Fruit fly (Drosophila melanogaster) whole organism, wandering third instar larva: ENCODE measurements around the gene CG15435.

Experiments
- Hr78 ChIP-seq: fragments of >200 bp; optimal IDR thresholded peaks from 2 replicates; lab custom pipeline; 2017; ENCODE audit warnings: missing biosample characterization, missing genetic modification characterization
- Sp1 ChIP-seq: fragments of 200-800 bp; sonication (Bioruptor generic); optimal IDR thresholded peaks from 3 replicates; lab custom pipeline; 2019; ENCODE audit warnings: missing biosample characterization, mild to moderate bottlenecking, missing genetic modification characterization, moderate library complexity
- fru ChIP-seq: fragments of 200-800 bp; sonication (Bioruptor generic); optimal IDR thresholded peaks from 3 replicates; lab custom pipeline; 2016; ENCODE audit warnings: missing biosample characterization, mild to moderate bottlenecking, missing genetic modification characterization
- pan ChIP-seq: fragments of >200 bp; optimal IDR thresholded peaks from 2 replicates; lab custom pipeline; 2017
- sv ChIP-seq: fragments of 200-800 bp; sonication (Bioruptor generic); optimal IDR thresholded peaks from 3 replicates; lab custom pipeline; 2016; ENCODE audit warnings: missing biosample characterization, missing genetic modification characterization
- tai ChIP-seq: sonication (Bioruptor generic); optimal IDR thresholded peaks from 2 replicates; lab custom pipeline; 2016; ENCODE audit warnings: missing biosample characterization, missing genetic modification characterization
- usp ChIP-seq: fragments of >200 bp; optimal IDR thresholded peaks from 2 replicates; lab custom pipeline; 2017; ENCODE audit warnings: missing biosample characterization, missing genetic modification characterization

DNA sequence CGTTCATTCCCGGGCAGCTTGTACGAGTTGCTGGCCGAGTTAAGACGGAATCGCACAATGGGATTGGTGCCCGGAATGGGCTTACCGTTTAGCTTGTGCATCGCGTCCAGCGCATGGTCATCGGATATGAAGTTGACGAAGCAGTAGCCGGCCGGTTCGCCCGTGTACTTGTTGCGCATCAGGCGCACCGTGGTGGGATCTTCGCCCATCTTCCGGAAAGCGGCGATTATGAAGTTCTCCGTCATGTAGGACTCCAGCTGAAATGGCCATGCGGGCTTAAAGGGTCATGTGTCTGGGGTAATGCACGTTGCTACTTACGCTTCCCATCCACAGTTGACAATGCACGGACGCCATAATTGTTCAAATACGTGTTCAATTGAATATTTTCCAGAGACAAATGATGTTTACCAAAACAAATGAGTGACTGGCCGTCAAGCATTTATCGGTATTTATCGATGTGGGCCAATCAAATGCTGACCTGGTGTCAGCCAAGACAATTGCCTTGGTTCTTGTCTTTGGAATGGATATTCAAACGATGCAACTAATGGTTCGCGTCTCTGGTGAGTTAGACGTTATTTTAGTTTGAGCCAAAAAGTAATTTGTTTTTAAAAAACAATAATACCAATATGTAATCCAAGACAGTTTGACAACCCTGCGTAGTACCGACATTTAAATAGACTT is 5.4 kb upstream of the CG15435 start, which contains the start of the genes Secp43 and ND-B8:
- no peak for TF ChIP-seq sv (GFP tag; lab: Kevin White, UChicago)
- no peak for TF ChIP-seq usp
- TF ChIP-seq Sp1 (GFP tag; lab: Kevin White, UChicago), result no peak
- no peak for TF ChIP-seq Hr78 (GFP tag; lab: Kevin White, UChicago)
- TF ChIP-seq fru, result no peak
- no peak for TF ChIP-seq tai (GFP tag; lab: Kevin White, UChicago)
- no peak for TF ChIP-seq pan (lab: Kevin White, UChicago)
